Worm (Caenorhabditis elegans): Measurements from ENCODE around the gene F41E6.1.

- TF ChIP-seq snpc-4 (tag; optimal IDR thresholded peaks at IDR 0.05) (no peak), ztf-11 (tag; optimal IDR thresholded peaks at IDR 0.05) (no peak), lsy-2 (tag; optimal IDR thresholded peaks at IDR 0.05) (no peak), ham-2 (GFP tag; optimal IDR thresholded peaks at IDR 0.05) (no peak), unc-62 (GFP tag; optimal IDR thresholded peaks at IDR 0.05) (peak; percentile 62), elt-3 (tag; optimal IDR thresholded peaks at IDR 0.05) (no peak), unc-39 (tag; optimal IDR thresholded peaks at IDR 0.05) (no peak), mls-2 (tag; optimal IDR thresholded peaks at IDR 0.05) (no peak)
Observed at ce11 chrV:8654460-8655419, 32.3 kb downstream of the F41E6.1 start.

All from whole organism, mixed stage, embryonic.